Fruit fly (Drosophila melanogaster) S2 (cell line): ENCODE results near the gene nac.
A peak's percentile ranks its signal among the peaks of the same experiment; 100 is the strongest.

Experiments used
- CG8478 ChIP-seq: fragments of >200 bp; optimal IDR thresholded peaks from 2 replicates; lab custom pipeline; 2018
- CTCF ChIP-seq, 2 experiments: fragments of >200 bp; optimal IDR thresholded peaks; 2 replicates each; lab custom pipeline; 2018

The nac gene

DNA sequence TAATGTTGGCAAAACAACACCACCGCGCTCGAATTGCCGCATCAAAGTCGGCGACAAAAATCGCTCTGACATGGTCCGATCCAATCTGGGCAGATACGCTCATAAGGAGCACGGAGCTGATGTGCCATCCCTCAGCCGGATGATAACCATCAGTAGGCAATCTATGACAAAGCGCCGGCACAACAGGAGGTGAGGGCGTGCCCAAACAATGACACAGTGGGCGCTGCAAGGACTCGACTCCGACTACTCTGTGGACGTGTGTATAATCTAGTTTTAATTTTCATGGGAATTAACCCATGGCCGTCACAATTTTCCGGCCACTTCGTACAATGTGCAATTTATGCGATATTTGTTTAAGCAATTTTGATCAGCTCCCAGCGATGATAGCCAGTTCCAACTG lies 28.8 kb downstream of the nac start:
- TF ChIP-seq CTCF (optimal IDR thresholded peaks at IDR 0.05; lab: Kevin White, UChicago) = no peak

DNA sequence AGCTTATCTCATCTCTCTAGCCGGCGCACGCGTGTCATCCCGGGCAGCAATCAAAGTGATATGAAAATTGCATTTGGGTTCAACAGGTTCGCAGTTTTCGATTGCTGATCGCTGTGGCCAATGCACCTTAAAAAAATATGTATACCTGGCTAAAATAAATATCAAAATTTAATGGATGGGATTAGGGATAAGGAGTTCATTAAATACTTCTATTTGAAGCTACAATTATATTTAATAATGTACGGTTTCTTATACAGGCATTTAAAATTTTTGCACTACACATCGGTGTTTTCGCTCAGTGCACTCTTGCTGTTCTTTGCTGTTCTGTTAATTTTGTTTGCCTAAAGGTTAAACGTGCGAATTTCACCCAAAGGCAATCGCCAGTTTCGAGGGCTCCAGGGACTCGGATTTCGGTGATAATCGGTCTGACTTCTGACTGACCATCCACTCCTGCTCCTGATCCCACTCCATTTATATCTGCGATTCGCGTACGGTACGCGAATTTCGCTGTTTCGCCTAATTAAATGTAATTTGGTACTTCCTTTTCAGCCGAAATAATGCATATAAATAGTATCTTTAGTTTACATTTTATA lies 31.2 kb downstream of the nac start:
- no peak for TF ChIP-seq CTCF (optimal IDR thresholded peaks at IDR 0.05; lab: Kevin White, UChicago)
- no peak for TF ChIP-seq CG8478 (lab: Kevin White, UChicago)

DNA sequence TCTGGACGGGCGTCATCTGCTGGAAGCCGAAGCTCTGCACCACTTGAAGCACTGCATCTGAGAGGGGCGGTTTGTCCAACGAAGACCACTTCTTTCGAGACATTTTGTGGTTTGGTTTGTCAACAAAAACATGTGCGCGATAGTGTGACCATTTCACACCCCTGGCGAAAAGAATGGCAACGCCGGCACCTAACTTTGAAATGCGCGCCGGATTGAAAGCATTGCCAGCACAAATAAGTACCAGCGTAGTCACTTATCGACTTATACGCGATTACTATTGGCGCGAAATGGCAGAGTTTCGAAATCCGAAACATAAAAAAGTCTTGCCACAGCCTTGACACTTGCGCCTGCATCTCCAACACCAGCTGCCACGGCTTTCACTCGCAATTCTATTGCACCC lies 34.1 kb downstream of the nac start, which contains the start of gene CG9630:
CG9630 (minus strand) TSS at position 157 of the 400 bp plus-strand sequence.
- TF ChIP-seq CG8478 (lab: Kevin White, UChicago) (no peak), CTCF (optimal IDR thresholded peaks at IDR 0.05; lab: Kevin White, UChicago) (peak; percentile 38 to 55)

DNA sequence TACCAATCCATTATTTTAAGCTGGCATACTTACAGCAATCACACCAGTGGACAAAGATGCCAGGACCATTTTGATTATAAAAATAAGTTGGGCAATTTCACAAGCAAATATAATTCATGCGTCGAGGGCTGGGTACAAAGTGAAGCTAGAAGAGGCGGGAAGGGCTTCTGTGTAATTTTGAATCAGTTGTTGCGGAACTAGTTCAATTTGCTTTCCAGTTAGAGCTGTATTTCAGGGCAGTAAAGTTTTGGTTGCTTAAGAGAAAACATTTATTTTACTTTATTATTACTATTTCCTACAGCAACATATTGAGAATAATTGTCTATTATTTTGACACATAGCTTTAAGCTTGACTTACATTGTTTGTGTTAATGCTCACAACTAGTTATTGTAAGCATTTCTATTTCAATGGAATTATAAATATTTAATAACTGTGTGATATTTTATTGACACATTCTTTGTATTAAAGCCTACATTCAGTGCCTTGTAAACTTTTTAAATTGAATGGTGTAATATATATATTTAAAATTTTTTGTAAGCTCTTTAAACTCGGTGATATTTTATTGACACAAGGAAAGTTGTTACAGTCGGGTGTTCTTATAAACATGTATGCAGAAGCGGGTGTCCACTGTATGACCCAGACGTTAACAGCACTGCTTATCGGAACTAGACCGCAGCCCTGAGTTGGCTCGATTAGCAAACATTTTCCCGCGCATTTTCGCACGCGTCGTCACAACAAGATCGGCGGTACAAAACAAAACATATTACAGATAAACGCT lies 39.3 kb downstream of the nac start, which contains the start of the genes RPA1 and Mcm2:
RPA1 (minus strand) TSS at position 150 of the 779 bp plus-strand sequence.
Mcm2 (plus strand) TSS at position 669 of the 779 bp plus-strand sequence.
- TF ChIP-seq CTCF (optimal IDR thresholded peaks at IDR 0.05; lab: Kevin White, UChicago) (peak in 1 of 2 experiments; percentile 22), CG8478 (lab: Kevin White, UChicago) (no peak)

DNA sequence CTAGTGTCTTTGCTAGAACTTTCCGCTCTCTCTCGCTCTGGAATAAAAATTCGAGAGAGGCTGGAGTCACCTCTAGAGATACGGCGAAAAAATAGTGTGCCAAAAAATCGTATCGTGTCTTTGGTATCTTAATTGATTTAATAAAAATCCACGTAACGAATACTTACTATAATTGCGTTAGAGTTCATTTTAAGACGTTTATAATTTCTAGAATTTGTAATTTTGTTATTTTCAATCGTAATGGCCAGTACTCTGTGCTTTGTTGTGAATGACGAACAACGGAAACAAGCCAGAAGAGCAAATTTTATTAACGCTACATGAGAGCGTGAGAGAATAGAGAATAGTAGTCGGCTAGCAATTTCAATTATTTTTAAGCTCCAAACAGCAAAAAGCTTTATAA lies 42.2 kb downstream of the nac start:
- TF ChIP-seq CTCF (optimal IDR thresholded peaks at IDR 0.05; lab: Kevin White, UChicago) (no peak), CG8478 (lab: Kevin White, UChicago) (no peak)

DNA sequence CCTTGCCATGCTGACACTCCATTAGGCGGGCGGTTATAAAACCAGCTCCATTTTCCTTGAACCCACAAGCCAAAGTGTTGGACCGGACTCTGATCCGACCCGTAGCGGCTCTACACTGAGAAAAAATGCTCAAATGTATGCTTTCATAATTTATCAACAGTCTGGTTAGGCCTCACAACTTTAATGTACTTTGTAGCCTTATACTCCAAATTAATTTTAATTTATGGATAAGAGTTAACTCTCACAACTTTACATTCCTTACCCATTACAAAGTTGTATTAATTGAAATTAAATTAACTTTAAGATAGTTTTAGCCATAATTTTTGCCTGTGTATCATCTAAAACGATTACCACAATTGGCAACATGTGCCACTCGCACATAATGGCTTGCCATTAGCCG lies 47.8 kb downstream of the nac start:
- no peak for TF ChIP-seq CG8478 (lab: Kevin White, UChicago)

DNA sequence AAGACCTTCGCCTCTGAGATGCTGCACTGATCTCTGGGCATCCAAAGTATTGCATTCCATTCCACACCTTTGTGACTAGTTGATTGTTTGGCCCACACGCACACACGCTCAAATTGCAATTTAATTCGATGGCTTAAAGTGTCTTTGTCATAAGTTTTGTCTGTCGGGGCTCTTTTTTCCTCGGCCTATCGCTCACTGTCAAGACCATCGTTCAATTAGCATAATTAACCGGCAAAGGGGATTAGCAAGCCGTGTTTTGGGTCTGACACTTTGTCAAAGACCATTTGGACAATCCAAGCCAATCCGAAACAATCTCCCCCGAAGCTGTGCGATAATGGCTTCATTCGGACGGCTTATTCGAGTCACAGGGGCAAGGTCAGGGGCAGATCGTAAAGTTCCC lies 49.5 kb downstream of the nac start:
- TF ChIP-seq CG8478 (lab: Kevin White, UChicago) = no peak
- TF ChIP-seq CTCF (optimal IDR thresholded peaks at IDR 0.05; lab: Kevin White, UChicago) = no peak
